Worm (Caenorhabditis elegans) whole organism, L1 larva: ENCODE results near the gene cdk-11.2.

Experiments used
- ceh-63 ChIP-seq: fragments of 200-800 bp; sonication (Bioruptor generic); optimal IDR thresholded peaks from 2 replicates; lab custom pipeline; 2018; ENCODE audit warnings: mild to moderate bottlenecking, missing genetic modification characterization, missing compliant biosample characterization
- lin-39 ChIP-seq: fragments of 150-350 bp; optimal IDR thresholded peaks from 2 replicates; lab custom pipeline; 2014; ENCODE audit warnings: missing biosample characterization, missing genetic modification reagents, missing genetic modification characterization
- nhr-77 ChIP-seq: fragments of 150-350 bp; optimal IDR thresholded peaks from 2 replicates; lab custom pipeline; 2014; ENCODE audit warnings: missing biosample characterization, missing genetic modification characterization
- swsn-7 ChIP-seq: sonication (generic microtip); optimal IDR thresholded peaks from 2 replicates; lab custom pipeline; 2016; ENCODE audit warnings: missing genetic modification characterization, missing compliant biosample characterization

DNA sequence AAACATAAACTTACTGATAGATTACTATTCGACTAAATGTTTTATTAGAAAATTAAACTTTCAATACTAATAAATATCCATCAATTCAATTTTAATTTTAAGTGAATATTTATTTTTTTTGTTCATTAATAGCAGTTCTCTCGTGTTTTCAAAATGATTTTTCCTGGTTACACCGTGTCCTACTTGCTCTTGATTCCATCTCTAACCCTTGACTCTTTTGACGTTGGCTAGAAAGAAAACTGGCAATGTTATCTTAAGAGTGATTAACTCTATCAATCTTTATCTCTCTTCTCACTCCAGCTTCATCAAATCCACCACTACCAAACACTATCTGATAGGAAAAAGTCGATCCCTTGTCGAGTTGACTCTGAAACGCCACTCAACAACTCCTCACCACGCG, 7.1 kb downstream of the cdk-11.2 start, which contains the start of gene acr-8:
- TF ChIP-seq ceh-63 (GFP tag; lab: Kevin White, UChicago) = no peak
- TF ChIP-seq nhr-77 = no peak
- TF ChIP-seq lin-39 (tag; lab: Kevin White, UChicago) = no peak
- TF ChIP-seq swsn-7 (tag; lab: Kevin White, UChicago) = no peak
